Worm (Caenorhabditis elegans) whole organism, L2 larva: ENCODE results near the gene ubc-19.

Experiments used
- elt-1 ChIP-seq: fragments of 150-350 bp; optimal IDR thresholded peaks from 2 replicates; lab custom pipeline; 2014; ENCODE audit warnings: missing biosample characterization, missing genetic modification characterization
- elt-3 ChIP-seq: sonication (generic microtip); optimal IDR thresholded peaks from 2 replicates; lab custom pipeline; 2017; ENCODE audit warnings: missing biosample characterization, missing genetic modification characterization
- fos-1 ChIP-seq: fragments of 150-350 bp; optimal IDR thresholded peaks from 2 replicates; lab custom pipeline; 2014; ENCODE audit warnings: missing biosample characterization, missing genetic modification characterization
- nhr-12 ChIP-seq: fragments of 150-350 bp; optimal IDR thresholded peaks from 2 replicates; lab custom pipeline; 2014; ENCODE audit warnings: missing biosample characterization, missing genetic modification characterization
- snpc-4 ChIP-seq: fragments of 150-350 bp; optimal IDR thresholded peaks from 2 replicates; lab custom pipeline; 2014; ENCODE audit warnings: missing biosample characterization, missing genetic modification characterization

DNA sequence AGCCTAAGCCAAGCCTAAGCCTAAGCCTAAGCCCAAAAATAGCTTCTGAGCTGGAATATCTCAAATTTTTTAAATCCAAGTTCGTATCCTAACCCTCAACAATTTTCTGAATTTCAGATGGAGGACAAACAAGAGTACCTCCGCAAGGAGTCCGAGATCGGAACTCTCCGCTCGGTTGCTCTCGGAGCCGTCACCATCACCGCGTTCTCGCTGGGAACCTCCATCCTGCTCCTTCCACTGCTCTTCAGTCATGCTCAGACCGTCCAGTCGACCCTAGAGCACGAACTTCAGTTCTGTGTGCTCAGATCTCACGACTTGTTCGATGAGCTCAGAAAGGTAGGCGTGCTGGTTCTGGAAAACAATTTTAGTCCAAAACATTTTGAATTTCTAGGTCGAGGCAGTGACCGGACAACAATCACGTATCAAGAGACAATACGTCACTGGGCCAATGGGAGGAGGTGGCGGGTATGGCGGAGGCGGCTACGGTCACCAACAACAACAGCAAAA lies 51.1 kb downstream of the ubc-19 start, which contains the start of gene col-42:
- TF ChIP-seq nhr-12 (tag; lab: Kevin White, UChicago) (no peak), fos-1 (no peak), elt-3 (tag; lab: Kevin White, UChicago) (no peak), elt-1 (no peak), snpc-4 (tag; lab: Kevin White, UChicago) (no peak)
